Worm (Caenorhabditis elegans): ENCODE measurements around the gene F02D10.6.

DNA sequence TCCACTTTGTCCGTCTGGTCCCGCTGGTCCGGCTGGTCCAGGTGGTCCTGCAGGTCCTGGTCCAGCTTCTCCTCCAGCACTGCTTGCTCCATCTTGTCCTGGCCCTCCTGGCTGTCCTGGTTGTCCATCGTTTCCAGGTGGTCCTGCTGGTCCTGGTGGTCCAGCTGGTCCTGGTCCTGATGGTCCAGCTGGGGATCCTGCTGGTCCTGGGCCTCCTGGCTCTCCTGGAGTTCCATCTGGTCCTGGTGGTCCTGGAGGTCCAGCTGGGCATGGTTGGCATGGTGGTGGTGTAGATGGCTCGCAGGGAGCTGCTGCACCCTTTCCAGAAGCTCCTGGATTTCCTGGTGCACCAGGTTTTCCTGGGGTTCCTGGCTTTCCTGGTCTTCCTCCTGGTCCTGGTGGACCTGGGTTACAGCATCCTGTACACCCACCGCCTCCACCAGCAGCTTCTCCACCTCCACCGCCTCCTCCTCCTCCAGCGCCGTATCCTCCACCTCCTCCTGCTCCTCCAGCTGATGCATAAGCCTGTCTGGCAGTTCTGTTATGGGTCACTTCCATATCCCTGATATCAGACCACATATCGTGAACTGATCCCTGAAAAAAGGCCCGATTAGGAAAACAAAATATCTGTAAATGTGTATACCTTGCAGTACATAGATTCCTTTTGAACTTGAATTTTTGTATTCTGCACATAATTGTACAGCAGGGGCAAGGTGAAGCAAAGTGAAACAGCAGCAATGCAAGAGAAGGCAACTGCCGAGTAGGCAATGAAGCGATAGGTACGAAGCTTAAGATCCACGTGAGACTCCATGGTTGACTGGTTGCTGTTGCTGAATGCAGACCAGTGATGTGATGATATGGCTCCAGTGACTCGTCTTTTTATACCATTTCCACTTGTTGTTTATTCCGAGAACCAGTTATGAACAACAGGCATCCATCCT, 15.7 kb upstream of the F02D10.6 start, which contains the start of gene col-183:
- TF ChIP-seq nhr-12 (tag; optimal IDR thresholded peaks at IDR 0.05) (no peak), egl-27 (tag; optimal IDR thresholded peaks at IDR 0.05) (no peak), lin-39 (tag; optimal IDR thresholded peaks at IDR 0.05) (no peak), nhr-25 (tag; optimal IDR thresholded peaks at IDR 0.05) (no peak), snpc-4 (tag; optimal IDR thresholded peaks at IDR 0.05) (no peak), unc-39 (tag; optimal IDR thresholded peaks at IDR 0.05) (no peak), ztf-11 (tag; optimal IDR thresholded peaks at IDR 0.05) (no peak), fos-1 (tag; optimal IDR thresholded peaks at IDR 0.05) (no peak)
